Fruit fly (Drosophila melanogaster): Measurements from ENCODE around the gene nerfin-2.

DNA sequence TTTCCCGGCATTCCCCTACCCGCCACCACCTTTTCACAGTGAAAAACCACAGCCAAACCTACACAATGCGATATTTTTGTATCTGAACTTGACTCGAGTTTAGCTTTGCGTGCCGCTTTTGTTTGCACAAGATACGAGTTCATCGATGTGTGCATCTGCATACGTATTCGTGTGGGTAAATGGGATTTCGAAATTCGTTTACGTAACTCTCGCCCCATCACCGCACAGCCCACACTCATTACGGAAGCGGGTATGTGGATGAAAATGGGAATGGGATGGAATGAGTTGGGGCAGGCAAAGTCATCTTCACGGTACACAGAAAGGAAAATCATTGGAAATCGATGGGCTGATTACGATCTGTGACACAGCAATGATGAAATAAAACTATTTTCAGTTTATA, 15.3 kb downstream of the nerfin-2 start:
- TF ChIP-seq lola (GFP tag; optimal IDR thresholded peaks at IDR 0.05) (no peak), Dif (GFP tag; optimal IDR thresholded peaks at IDR 0.05; ENCODE audit: partially characterized antibody) (no peak), Sp1 (GFP tag; optimal IDR thresholded peaks at IDR 0.05) (no peak), OdsH (GFP tag; optimal IDR thresholded peaks at IDR 0.05) (no peak), CrebA (GFP tag; optimal IDR thresholded peaks at IDR 0.05; ENCODE audit: borderline replicate concordance) (no peak), Hnf4 (GFP tag; optimal IDR thresholded peaks at IDR 0.05) (no peak), Hr78 (GFP tag; optimal IDR thresholded peaks at IDR 0.05) (no peak), Mio (GFP tag; optimal IDR thresholded peaks at IDR 0.05) (no peak), Myc (optimal IDR thresholded peaks at IDR 0.05) (no peak), jim (GFP tag; optimal IDR thresholded peaks at IDR 0.05) (no peak), usp (GFP tag; optimal IDR thresholded peaks at IDR 0.05) (no peak), GATAd (GFP tag; optimal IDR thresholded peaks at IDR 0.05) (no peak)

Data from whole organism, wandering third instar larva.